Worm (Caenorhabditis elegans) whole organism, L2 larva: ENCODE data around the gene R02E4.2.

ENCODE experiments used
- ceh-82 ChIP-seq: fragments of 150-350 bp; optimal IDR thresholded peaks from 2 replicates; lab custom pipeline; 2014; ENCODE audit warnings: missing biosample characterization, missing genetic modification characterization
- egl-27 ChIP-seq: sonication (generic microtip); optimal IDR thresholded peaks from 3 replicates; lab custom pipeline; 2017; ENCODE audit warnings: missing biosample characterization, missing genetic modification reagents, missing genetic modification characterization
- elt-3 ChIP-seq: sonication (generic microtip); optimal IDR thresholded peaks from 2 replicates; lab custom pipeline; 2017; ENCODE audit warnings: missing biosample characterization, missing genetic modification characterization
- mdl-1 ChIP-seq, 2 experiments: fragments of 150-350 bp in 1 of 2; sonication (generic microtip) in 1 of 2; optimal IDR thresholded peaks; 2 replicates each; lab custom pipeline; 2017; ENCODE audit warnings: missing biosample characterization in 2 of 2, missing genetic modification characterization in 2 of 2
- nhr-21 ChIP-seq: fragments of 150-350 bp; optimal IDR thresholded peaks from 2 replicates; lab custom pipeline; 2014; ENCODE audit warnings: missing biosample characterization, missing genetic modification characterization
- nhr-23 ChIP-seq: fragments of 150-350 bp; optimal IDR thresholded peaks from 2 replicates; lab custom pipeline; 2014; ENCODE audit warnings: missing biosample characterization, missing genetic modification reagents, missing genetic modification characterization
- nhr-77 ChIP-seq: fragments of 150-350 bp; optimal IDR thresholded peaks from 2 replicates; lab custom pipeline; 2014; ENCODE audit warnings: missing biosample characterization, missing genetic modification characterization
- skn-1 ChIP-seq: sonication (generic microtip); optimal IDR thresholded peaks from 2 replicates; lab custom pipeline; 2017; ENCODE audit warnings: missing biosample characterization, missing genetic modification characterization
- snpc-4 ChIP-seq: fragments of 150-350 bp; optimal IDR thresholded peaks from 2 replicates; lab custom pipeline; 2014; ENCODE audit warnings: missing biosample characterization, missing genetic modification characterization
- unc-55 ChIP-seq: fragments of 150-350 bp; sonication (generic microtip); optimal IDR thresholded peaks from 3 replicates; lab custom pipeline; 2014; ENCODE audit warnings: missing biosample characterization, missing genetic modification reagents, missing genetic modification characterization
- unc-62 ChIP-seq: fragments of 150-350 bp; optimal IDR thresholded peaks from 2 replicates; lab custom pipeline; 2014; ENCODE audit warnings: missing biosample characterization, missing genetic modification reagents, missing genetic modification characterization

DNA sequence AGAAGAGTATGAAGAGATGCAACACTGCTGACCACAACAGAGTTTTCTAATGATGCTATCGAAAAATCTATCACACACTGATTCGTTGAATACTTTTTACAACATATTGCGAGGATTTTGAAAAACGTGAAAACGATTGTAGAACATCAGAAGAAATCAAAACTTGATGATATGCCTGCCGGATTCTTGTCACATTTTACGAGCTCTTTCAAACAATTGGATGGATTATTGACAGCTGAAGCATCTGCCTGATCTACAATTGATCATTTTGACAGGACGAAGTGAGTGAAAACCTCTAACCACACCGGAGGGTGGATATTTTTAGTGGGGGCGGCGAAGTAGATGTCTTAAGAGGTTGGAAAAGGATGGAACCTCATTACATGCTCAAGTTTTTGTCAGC, 34.8 kb upstream of the R02E4.2 start:
- no peak for TF ChIP-seq unc-62
- no peak for TF ChIP-seq nhr-77
- TF ChIP-seq unc-55 (GFP tag; lab: Kevin White, UChicago): no peak
- TF ChIP-seq elt-3 (tag; lab: Kevin White, UChicago): no peak
- TF ChIP-seq mdl-1 (tag; optimal IDR thresholded peaks at IDR 0.05; lab: Kevin White, UChicago): no peak
- no peak for TF ChIP-seq ceh-82 (tag; lab: Kevin White, UChicago)
- no peak for TF ChIP-seq egl-27
- TF ChIP-seq snpc-4 (tag; lab: Kevin White, UChicago): no peak
- no peak for TF ChIP-seq nhr-21 (tag; lab: Kevin White, UChicago)
- TF ChIP-seq skn-1: no peak
- no peak for TF ChIP-seq nhr-23 (tag; lab: Kevin White, UChicago)
